Fruit fly (Drosophila melanogaster) whole organism, embryonic: ENCODE measurements around the gene CG3726.

Experiments used
- CG10274 ChIP-seq: fragments of 200-800 bp; sonication (Bioruptor generic); optimal IDR thresholded peaks from 3 replicates; lab custom pipeline; 2017; ENCODE audit warnings: missing biosample characterization, mild to moderate bottlenecking, missing genetic modification characterization
- CG10431 ChIP-seq: fragments of 200-800 bp; sonication (Bioruptor generic); optimal IDR thresholded peaks from 3 replicates; lab custom pipeline; 2018; ENCODE audit warnings: missing biosample characterization, mild to moderate bottlenecking, missing genetic modification characterization
- CG10462 ChIP-seq: fragments of 200-800 bp; sonication (Bioruptor generic); optimal IDR thresholded peaks from 2 replicates; lab custom pipeline; 2016; ENCODE audit warnings: missing biosample characterization, missing genetic modification characterization
- CG13296 ChIP-seq: fragments of 200-800 bp; sonication (Bioruptor generic); optimal IDR thresholded peaks from 3 replicates; lab custom pipeline; 2018; ENCODE audit warnings: missing biosample characterization, mild to moderate bottlenecking, missing genetic modification characterization
- CG14014 ChIP-seq: fragments of 200-800 bp; sonication (Bioruptor generic); IDR thresholded peaks from 2 replicates; pipeline ENCODE4 v1.3.6; 2022; ENCODE audit warnings: missing biosample characterization, missing genetic modification characterization
- CG15601 ChIP-seq: fragments of 200-800 bp; sonication (Bioruptor generic); optimal IDR thresholded peaks from 3 replicates; lab custom pipeline; 2019; ENCODE audit warnings: missing biosample characterization, mild to moderate bottlenecking, missing genetic modification characterization, moderate library complexity
- CG18476 ChIP-seq: fragments of 200-800 bp; sonication (Bioruptor generic); optimal IDR thresholded peaks from 2 replicates; lab custom pipeline; 2016; ENCODE audit warnings: missing biosample characterization, mild to moderate bottlenecking, missing genetic modification characterization
- CG30403 ChIP-seq: fragments of 200-800 bp; sonication (Bioruptor generic); optimal IDR thresholded peaks from 3 replicates; lab custom pipeline; 2016; ENCODE audit warnings: missing biosample characterization, missing genetic modification characterization
- CG3726 ChIP-seq: fragments of 200-800 bp; sonication (Bioruptor generic); IDR thresholded peaks from 3 replicates; pipeline ENCODE4, ENCODE4 v1.3.6; 2022; ENCODE audit warnings: missing biosample characterization, missing genetic modification characterization
- CG9215 ChIP-seq: fragments of 200-800 bp; sonication (Bioruptor generic); IDR thresholded peaks from 2 replicates; pipeline ENCODE4 v1.3.6; 2022; ENCODE audit warnings: missing biosample characterization, missing genetic modification characterization
- CG9609 ChIP-seq: fragments of 200-800 bp; sonication (Bioruptor generic); optimal IDR thresholded peaks from 3 replicates; lab custom pipeline; 2016; ENCODE audit warnings: missing biosample characterization, missing genetic modification characterization
- Dek ChIP-seq: fragments of 200-800 bp; sonication (Bioruptor generic); optimal IDR thresholded peaks from 3 replicates; lab custom pipeline; 2019; ENCODE audit warnings: missing biosample characterization, mild to moderate bottlenecking, missing genetic modification characterization, moderate library complexity
- Dip2 ChIP-seq: fragments of 200-800 bp; sonication (Bioruptor generic); IDR thresholded peaks from 2 replicates; pipeline ENCODE4 v1.3.6; 2022; ENCODE audit warnings: missing biosample characterization, missing genetic modification characterization
- Ets65A ChIP-seq: fragments of 200-800 bp; sonication (Bioruptor generic); peaks from one replicate; lab custom pipeline; 2016; ENCODE audit warnings: missing biosample characterization, missing genetic modification characterization
- Ets97D ChIP-seq: fragments of 200-800 bp; sonication (Bioruptor generic); optimal IDR thresholded peaks from 3 replicates; lab custom pipeline; 2016; ENCODE audit warnings: missing biosample characterization, missing genetic modification characterization
- Fer2 ChIP-seq: fragments of 200-800 bp; sonication (Bioruptor generic); optimal IDR thresholded peaks from 2 replicates; lab custom pipeline; 2018; ENCODE audit warnings: missing biosample characterization, mild to moderate bottlenecking, missing genetic modification characterization, moderate library complexity
- Hmr ChIP-seq: fragments of 200-800 bp; sonication (Bioruptor generic); optimal IDR thresholded peaks from 3 replicates; lab custom pipeline; 2017; ENCODE audit warnings: mild to moderate bottlenecking, missing biosample characterization, missing genetic modification reagents, missing genetic modification characterization
- Nf-YC ChIP-seq: fragments of 200-800 bp; optimal IDR thresholded peaks from 3 replicates; lab custom pipeline; 2019; ENCODE audit warnings: missing biosample characterization, mild to moderate bottlenecking, missing genetic modification characterization, moderate library complexity
- Pdp1 ChIP-seq, 2 experiments: fragments of 200-800 bp; sonication (Bioruptor generic); optimal IDR thresholded peaks; 3 replicates each; lab custom pipeline; 2016; ENCODE audit warnings: missing biosample characterization in 2 of 2, missing genetic modification characterization in 2 of 2, mild to moderate bottlenecking in 1 of 2, moderate library complexity in 1 of 2
- Ptx1 ChIP-seq: fragments of 200-800 bp; sonication (Bioruptor generic); IDR thresholded peaks from 2 replicates; pipeline ENCODE4 v1.3.6; 2022; ENCODE audit warnings: missing biosample characterization, missing genetic modification characterization
- Ravus ChIP-seq: fragments of 200-800 bp; sonication (Bioruptor generic); IDR thresholded peaks from 2 replicates; pipeline ENCODE4 v1.3.6; 2022; ENCODE audit warnings: missing biosample characterization, missing genetic modification characterization
- Rfx ChIP-seq: fragments of 200-800 bp; sonication (Bioruptor generic); IDR thresholded peaks from 2 replicates; pipeline ENCODE4 v1.3.6; 2022; ENCODE audit warnings: missing biosample characterization, missing genetic modification characterization
- Six4 ChIP-seq: fragments of 200-800 bp; sonication (Bioruptor generic); optimal IDR thresholded peaks from 2 replicates; lab custom pipeline; 2016; ENCODE audit warnings: missing biosample characterization, missing genetic modification characterization
- Xrp1 ChIP-seq: fragments of 200-800 bp; sonication (Bioruptor generic); IDR thresholded peaks from 2 replicates; pipeline ENCODE4 v1.3.6; 2022; ENCODE audit warnings: missing biosample characterization, missing genetic modification characterization
- bigmax ChIP-seq: fragments of 200-800 bp; sonication (Bioruptor generic); optimal IDR thresholded peaks from 2 replicates; lab custom pipeline; 2018; ENCODE audit warnings: missing biosample characterization, mild to moderate bottlenecking, missing genetic modification characterization
- btn ChIP-seq: fragments of 200-800 bp; sonication (Bioruptor generic); optimal IDR thresholded peaks from 2 replicates; lab custom pipeline; 2016; ENCODE audit warnings: missing biosample characterization, missing genetic modification characterization
- cato ChIP-seq: fragments of 200-800 bp; sonication (Bioruptor generic); optimal IDR thresholded peaks from 2 replicates; lab custom pipeline; 2016; ENCODE audit warnings: missing biosample characterization, missing genetic modification characterization, borderline replicate concordance
- chm ChIP-seq: fragments of 200-800 bp; sonication (Bioruptor generic); IDR thresholded peaks from 2 replicates; pipeline ENCODE4 v1.3.6; 2022; ENCODE audit warnings: missing biosample characterization, missing genetic modification characterization
- chn ChIP-seq: fragments of 200-800 bp; sonication (Bioruptor generic); optimal IDR thresholded peaks from 2 replicates; lab custom pipeline; 2016; ENCODE audit warnings: missing biosample characterization, missing genetic modification characterization
- crp ChIP-seq, 2 experiments: fragments of 200-800 bp; sonication (Bioruptor generic); optimal IDR thresholded peaks; 2 replicates in 1 of 2; 3 replicates in 1 of 2; lab custom pipeline; 2017; ENCODE audit warnings: missing biosample characterization in 2 of 2, missing genetic modification characterization in 2 of 2, mild to moderate bottlenecking in 1 of 2, moderate library complexity in 1 of 2
- dpn ChIP-seq, 2 experiments: fragments of 200-800 bp; sonication (Bioruptor generic); optimal IDR thresholded peaks; 3 replicates each; lab custom pipeline; 2016; ENCODE audit warnings: missing biosample characterization in 2 of 2, missing genetic modification characterization in 2 of 2
- emc ChIP-seq: fragments of 200-800 bp; sonication (Bioruptor generic); optimal IDR thresholded peaks from 2 replicates; lab custom pipeline; 2016; ENCODE audit warnings: missing biosample characterization, missing genetic modification characterization
- eyg ChIP-seq: fragments of 200-800 bp; sonication (Bioruptor generic); optimal IDR thresholded peaks from 3 replicates; lab custom pipeline; 2016; ENCODE audit warnings: missing biosample characterization, missing genetic modification characterization
- kni ChIP-seq: fragments of 200-800 bp; sonication (Bioruptor generic); optimal IDR thresholded peaks from 3 replicates; lab custom pipeline; 2017; ENCODE audit warnings: mild to moderate bottlenecking, missing biosample characterization, missing genetic modification reagents, missing genetic modification characterization
- lola ChIP-seq, 3 experiments: fragments of >200 bp in 2 of 3; fragments of 200-800 bp in 1 of 3; sonication (Bioruptor generic) in 1 of 3; optimal IDR thresholded peaks; 2 replicates each; lab custom pipeline; 2017 to 2019; ENCODE audit warnings: missing biosample characterization in 3 of 3, missing genetic modification characterization in 3 of 3, mild to moderate bottlenecking in 1 of 3, moderate library complexity in 1 of 3
- nerfin-2 ChIP-seq: fragments of 200-800 bp; sonication (Bioruptor generic); IDR thresholded peaks from 2 replicates; pipeline ENCODE4 v1.3.6; 2022; ENCODE audit warnings: missing biosample characterization, missing genetic modification characterization; ENCODE audit not compliant: partially characterized antibody
- odd ChIP-seq: fragments of 200-800 bp; sonication (Bioruptor generic); optimal IDR thresholded peaks from 2 replicates; lab custom pipeline; 2017; ENCODE audit warnings: missing biosample characterization, mild to moderate bottlenecking, missing genetic modification characterization
- pan ChIP-seq, 4 experiments: fragments of >200 bp in 3 of 4; fragments of 200-800 bp in 1 of 4; sonication (Bioruptor generic) in 1 of 4; optimal IDR thresholded peaks in 3 of 4; IDR thresholded peaks in 1 of 4; 2 replicates each; pipeline versions ENCODE4 v1.3.6 to Lab custom; 2017 to 2022; ENCODE audit warnings: missing biosample characterization in 2 of 4, missing genetic modification characterization in 2 of 4, mixed read lengths in 1 of 4
- pfk ChIP-seq: fragments of 200-800 bp; sonication (Bioruptor generic); optimal IDR thresholded peaks from 2 replicates; lab custom pipeline; 2018; ENCODE audit warnings: missing biosample characterization, mild to moderate bottlenecking, missing genetic modification characterization, moderate library complexity
- pita ChIP-seq: fragments of 200-800 bp; sonication (Bioruptor generic); optimal IDR thresholded peaks from 2 replicates; lab custom pipeline; 2017; ENCODE audit warnings: missing biosample characterization, mild to moderate bottlenecking, missing genetic modification characterization
- ranshi ChIP-seq: fragments of 200-800 bp; sonication (Bioruptor generic); IDR thresholded peaks from 2 replicates; pipeline ENCODE4 v1.3.6; 2022; ENCODE audit warnings: missing biosample characterization, missing genetic modification characterization
- rib ChIP-seq: fragments of 200-800 bp; sonication (Bioruptor generic); IDR thresholded peaks from 2 replicates; pipeline ENCODE4 v1.3.6; 2022; ENCODE audit warnings: missing biosample characterization, missing genetic modification characterization
- row ChIP-seq: fragments of 200-800 bp; sonication (Bioruptor generic); IDR thresholded peaks from 3 replicates; pipeline ENCODE4 v1.3.6; 2022; ENCODE audit warnings: missing biosample characterization, missing genetic modification characterization
- sc ChIP-seq, 3 experiments: fragments of >200 bp in 2 of 3; fragments of 200-800 bp in 1 of 3; sonication (Bioruptor generic) in 1 of 3; optimal IDR thresholded peaks; 2 replicates in 2 of 3; 3 replicates in 1 of 3; lab custom pipeline; 2017; ENCODE audit warnings: mild to moderate bottlenecking in 1 of 3, missing biosample characterization in 1 of 3, missing genetic modification characterization in 1 of 3, missing genetic modification reagents in 1 of 3
- schlank ChIP-seq: fragments of 200-800 bp; sonication (Bioruptor generic); optimal IDR thresholded peaks from 2 replicates; lab custom pipeline; 2018; ENCODE audit warnings: missing biosample characterization, mild to moderate bottlenecking, missing genetic modification characterization
- trh ChIP-seq: fragments of 200-800 bp; sonication (Bioruptor generic); optimal IDR thresholded peaks from 2 replicates; lab custom pipeline; 2016; ENCODE audit warnings: missing biosample characterization, missing genetic modification characterization
- tx ChIP-seq: fragments of 200-800 bp; sonication (Bioruptor generic); optimal IDR thresholded peaks from 2 replicates; lab custom pipeline; 2016; ENCODE audit warnings: missing biosample characterization, missing genetic modification characterization
- vfl ChIP-seq: fragments of 200-800 bp; sonication (Bioruptor generic); optimal IDR thresholded peaks from 2 replicates; lab custom pipeline; 2016; ENCODE audit warnings: missing biosample characterization, missing genetic modification characterization

Gene CG3726

DNA sequence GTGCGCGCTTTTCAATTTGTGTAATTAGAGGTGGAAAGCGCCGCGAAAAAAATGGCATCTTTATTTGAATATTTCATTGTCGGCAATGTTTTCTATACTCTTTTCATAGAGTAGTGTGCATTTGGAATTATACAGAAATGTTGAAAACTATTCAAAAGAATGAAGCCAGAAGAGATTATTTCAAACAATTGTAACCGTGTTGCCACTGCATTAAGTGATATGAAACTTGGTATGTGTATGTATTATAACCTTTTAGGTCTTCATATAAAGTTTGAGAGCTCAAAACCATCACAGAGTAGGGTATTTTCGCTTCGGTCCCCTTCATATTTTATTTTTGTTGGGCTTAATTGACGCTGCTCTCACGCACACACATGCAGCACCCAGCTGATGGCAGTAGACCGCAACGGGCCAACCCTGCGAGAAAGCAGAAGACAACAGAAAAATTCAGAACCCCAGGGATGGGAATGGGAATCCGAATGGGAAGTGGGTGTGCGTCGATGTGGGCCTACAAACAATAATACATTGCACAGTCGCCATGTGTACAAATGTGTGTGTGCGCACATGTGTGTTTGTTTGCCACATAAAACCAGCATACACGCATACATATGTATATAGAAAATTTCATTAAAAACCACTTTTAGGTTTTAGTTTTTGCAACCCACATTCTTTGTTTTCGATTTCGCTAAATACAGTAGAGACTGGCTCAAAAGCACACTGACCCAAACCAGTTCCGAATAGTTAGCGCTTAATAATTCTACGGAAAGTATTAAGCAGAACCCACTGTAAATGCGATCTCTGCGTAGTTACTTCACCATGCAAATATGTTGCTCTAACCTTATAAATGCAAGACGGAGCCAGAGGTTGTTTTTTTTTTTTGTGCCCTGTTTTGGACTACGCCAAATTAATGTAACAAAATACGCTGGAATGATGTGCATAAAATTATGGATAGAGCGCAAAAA lies 22.1 kb upstream of the CG3726 start (continued):
- TF ChIP-seq lola (GFP tag; optimal IDR thresholded peaks at IDR 0.05; lab: Kevin White, UChicago) (no peak), CG10274 (GFP tag; lab: Kevin White, UChicago) (peak; percentile 36), sc (optimal IDR thresholded peaks at IDR 0.05; lab: Kevin White, UChicago) (no peak), sc (GFP tag; optimal IDR thresholded peaks at IDR 0.05; lab: Kevin White, UChicago) (no peak), crp (GFP tag; optimal IDR thresholded peaks at IDR 0.05; lab: Kevin White, UChicago) (peak in 1 of 2 experiments; percentile 32), kni (peak; percentile 38), Hmr (GFP tag; lab: Kevin White, UChicago) (no peak), CG14014 (no peak), chn (GFP tag; lab: Kevin White, UChicago) (no peak), CG18476 (GFP tag; lab: Kevin White, UChicago) (no peak), Xrp1 (0 out of 2 replicates have a peak, but pooled peaks have one; percentile 9), CG30403 (GFP tag; lab: Kevin White, UChicago) (no peak), CG15601 (no peak), Ravus (GFP tag; lab: Robert Waterston, UW) (no peak), chm (no peak), trh (GFP tag; lab: Kevin White, UChicago) (no peak), CG13296 (GFP tag; lab: Kevin White, UChicago) (no peak), Pdp1 (GFP tag; optimal IDR thresholded peaks at IDR 0.05; lab: Kevin White, UChicago) (no peak), emc (GFP tag; lab: Kevin White, UChicago) (no peak), pita (GFP tag; lab: Kevin White, UChicago) (no peak), bigmax (GFP tag; lab: Kevin White, UChicago) (no peak), schlank (tag; lab: Kevin White, UChicago) (no peak), Ptx1 (GFP tag; lab: Robert Waterston, UW) (no peak), CG10462 (GFP tag; lab: Kevin White, UChicago) (no peak), CG10431 (GFP tag; lab: Kevin White, UChicago) (no peak), Nf-YC (tag; lab: Kevin White, UChicago) (no peak), CG9609 (GFP tag; lab: Kevin White, UChicago) (no peak), cato (GFP tag; lab: Kevin White, UChicago) (no peak), row (GFP tag; lab: Robert Waterston, UW) (peak; percentile 60), Fer2 (tag; lab: Kevin White, UChicago) (no peak), odd (no peak), Rfx (GFP tag; lab: Robert Waterston, UW) (no peak), eyg (GFP tag; lab: Kevin White, UChicago) (no peak), tx (GFP tag; lab: Kevin White, UChicago) (no peak), Dek (no peak), pan (optimal IDR thresholded peaks at IDR 0.05; lab: Kevin White, UChicago) (no peak), pan (GFP tag; optimal IDR thresholded peaks at IDR 0.05 in 1 of 2, IDR thresholded peaks at IDR 0.05 in 1 of 2) (no peak), Six4 (no peak), vfl (GFP tag; lab: Kevin White, UChicago) (no peak), btn (GFP tag; lab: Kevin White, UChicago) (no peak), Ets97D (GFP tag; lab: Kevin White, UChicago) (no peak), Dip2 (no peak), Ets65A (GFP tag; lab: Kevin White, UChicago) (no peak), CG3726 (GFP tag; lab: Robert Waterston, UW) (no peak), dpn (GFP tag; optimal IDR thresholded peaks at IDR 0.05; lab: Kevin White, UChicago) (peak in 1 of 2 experiments; percentile 1), pfk (GFP tag; lab: Kevin White, UChicago) (no peak), rib (no peak), CG9215 (GFP tag; lab: Robert Waterston, UW) (no peak), ranshi (GFP tag; lab: Robert Waterston, UW) (no peak; the same call in 1 of the 2 replicates), nerfin-2 (no peak)
